Worm (Caenorhabditis elegans) whole organism, early embryonic: ENCODE results near the gene B0432.10.

Experiments used
- B0310.2 ChIP-seq: sonication (generic microtip); optimal IDR thresholded peaks from 2 replicates; lab custom pipeline; 2016; ENCODE audit warnings: mild to moderate bottlenecking, missing genetic modification characterization, missing compliant biosample characterization
- ama-1 ChIP-seq: fragments of 150-350 bp; optimal IDR thresholded peaks from 2 replicates; lab custom pipeline; 2014
- ceh-13 ChIP-seq: fragments of 200-800 bp; sonication (Bioruptor generic); optimal IDR thresholded peaks from 2 replicates; lab custom pipeline; 2018; ENCODE audit warnings: mild to moderate bottlenecking, missing genetic modification characterization, missing compliant biosample characterization
- ceh-36 ChIP-seq: sonication (generic microtip); optimal IDR thresholded peaks from 2 replicates; lab custom pipeline; 2016; ENCODE audit warnings: missing genetic modification characterization, inconsistent platforms, missing compliant biosample characterization
- ets-7 ChIP-seq: sonication (generic microtip); optimal IDR thresholded peaks from 2 replicates; lab custom pipeline; 2016; ENCODE audit warnings: missing genotype, missing genetic modification characterization, missing compliant biosample characterization
- flt-1 ChIP-seq: fragments of 200-800 bp; sonication (Bioruptor generic); IDR thresholded peaks from 2 replicates; pipeline ENCODE4 v1.3.6; 2022; ENCODE audit warnings: missing genetic modification characterization, missing compliant biosample characterization
- pes-1 ChIP-seq: fragments of 200-800 bp; sonication (Bioruptor generic); IDR thresholded peaks from 2 replicates; pipeline ENCODE4 v1.3.6; 2022; ENCODE audit warnings: missing genetic modification reagents, missing genetic modification characterization, missing compliant biosample characterization
- sea-1 ChIP-seq: fragments of 200-800 bp; sonication (Bioruptor generic); conservative IDR thresholded peaks from 2 replicates; pipeline ENCODE4 v1.3.6; 2022; ENCODE audit warnings: missing genetic modification characterization, missing compliant biosample characterization
- tbx-11 ChIP-seq: fragments of 200-800 bp; sonication (Bioruptor generic); IDR thresholded peaks from 2 replicates; pipeline ENCODE4 v1.3.6; 2022; ENCODE audit warnings: missing genetic modification characterization, missing compliant biosample characterization
- tbx-37 ChIP-seq: fragments of 200-800 bp; sonication (Bioruptor generic); conservative IDR thresholded peaks from 2 replicates; pipeline ENCODE4 v1.3.6; 2022; ENCODE audit warnings: missing genetic modification reagents, missing genetic modification characterization, missing compliant biosample characterization
- tra-4 ChIP-seq: sonication (generic microtip); optimal IDR thresholded peaks from 2 replicates; lab custom pipeline; 2017; ENCODE audit warnings: missing genetic modification characterization, missing compliant biosample characterization

ce11 chrII:299684-300083, 13.6 kb upstream of the B0432.10 start, which contains the start of gene K01A2.6:
- TF ChIP-seq flt-1: no peak
- TF ChIP-seq ceh-13 (GFP tag; lab: Kevin White, UChicago): no peak
- no peak for TF ChIP-seq ama-1 (lab: Kevin White, UChicago)
- TF ChIP-seq tbx-11 (GFP tag; lab: Robert Waterston, UW): no peak
- TF ChIP-seq sea-1 (GFP tag; lab: Robert Waterston, UW): no peak
- TF ChIP-seq tra-4 (tag; lab: Kevin White, UChicago): no peak
- no peak for TF ChIP-seq pes-1 (GFP tag; lab: Robert Waterston, UW)
- no peak for TF ChIP-seq B0310.2 (tag; lab: Kevin White, UChicago)
- no peak for TF ChIP-seq tbx-37 (GFP tag; lab: Robert Waterston, UW)
- TF ChIP-seq ets-7 (tag; lab: Kevin White, UChicago): no peak
- TF ChIP-seq ceh-36: no peak
